Fruit fly (Drosophila melanogaster) whole organism, wandering third instar larva: Measurements from ENCODE around the gene kni.

Experiments
- CG32264 ChIP-seq: fragments of 200-800 bp; sonication (Bioruptor generic); optimal IDR thresholded peaks from 2 replicates; lab custom pipeline; 2016; ENCODE audit warnings: missing biosample characterization, missing genetic modification characterization
- CG9705 ChIP-seq: fragments of 200-800 bp; sonication (Bioruptor generic); optimal IDR thresholded peaks from 2 replicates; lab custom pipeline; 2018; ENCODE audit warnings: missing biosample characterization, mild to moderate bottlenecking, missing genetic modification characterization
- CrebA ChIP-seq: fragments of 200-800 bp; sonication (Bioruptor generic); optimal IDR thresholded peaks from 2 replicates; lab custom pipeline; 2016; ENCODE audit warnings: missing biosample characterization, mild to moderate bottlenecking, missing genetic modification characterization, borderline replicate concordance
- GATAd ChIP-seq: sonication (Bioruptor generic); optimal IDR thresholded peaks from 2 replicates; lab custom pipeline; 2016; ENCODE audit warnings: missing biosample characterization, missing genetic modification characterization
- HLH106 ChIP-seq: fragments of 200-800 bp; optimal IDR thresholded peaks from 3 replicates; lab custom pipeline; 2019; ENCODE audit warnings: missing biosample characterization, mild to moderate bottlenecking, missing genetic modification characterization, moderate library complexity
- Hnf4 ChIP-seq: fragments of 200-800 bp; sonication (Bioruptor generic); optimal IDR thresholded peaks from 2 replicates; lab custom pipeline; 2016; ENCODE audit warnings: missing biosample characterization, mild to moderate bottlenecking, missing genetic modification characterization
- Hr78 ChIP-seq: fragments of >200 bp; optimal IDR thresholded peaks from 2 replicates; lab custom pipeline; 2017; ENCODE audit warnings: missing biosample characterization, missing genetic modification characterization
- Hr83 ChIP-seq: fragments of 200-300 bp; sonication (Bioruptor generic); optimal IDR thresholded peaks from 2 replicates; lab custom pipeline; 2016; ENCODE audit warnings: missing biosample characterization, mild to moderate bottlenecking, missing genetic modification characterization, moderate library complexity; ENCODE audit not compliant: poor library complexity, severe bottlenecking
- Jra ChIP-seq: sonication (Bioruptor generic); optimal IDR thresholded peaks from 2 replicates; lab custom pipeline; 2016; ENCODE audit warnings: missing biosample characterization, missing genetic modification characterization
- Mio ChIP-seq: sonication (Bioruptor generic); optimal IDR thresholded peaks from 2 replicates; lab custom pipeline; 2016; ENCODE audit warnings: missing biosample characterization, missing genetic modification characterization
- Myc ChIP-seq: fragments of >200 bp; optimal IDR thresholded peaks from 2 replicates; lab custom pipeline; 2017
- N ChIP-seq: fragments of >200 bp; optimal IDR thresholded peaks from 2 replicates; lab custom pipeline; 2018; ENCODE audit warnings: missing biosample characterization, missing external identifiers, missing genetic modification characterization
- OdsH ChIP-seq: fragments of 200-800 bp; sonication (Bioruptor generic); optimal IDR thresholded peaks from 2 replicates; lab custom pipeline; 2016; ENCODE audit warnings: missing biosample characterization, mild to moderate bottlenecking, missing genetic modification characterization
- Rel ChIP-seq, 2 experiments: fragments of 200-800 bp; sonication (Bioruptor generic) in 1 of 2; optimal IDR thresholded peaks; 2 replicates in 1 of 2; 3 replicates in 1 of 2; lab custom pipeline; 2016 to 2019; ENCODE audit warnings: mild to moderate bottlenecking in 2 of 2, missing biosample characterization in 2 of 2, missing genetic modification characterization in 2 of 2, moderate library complexity in 1 of 2
- Sp1 ChIP-seq: fragments of 200-800 bp; sonication (Bioruptor generic); optimal IDR thresholded peaks from 3 replicates; lab custom pipeline; 2019; ENCODE audit warnings: missing biosample characterization, mild to moderate bottlenecking, missing genetic modification characterization, moderate library complexity
- Vsx2 ChIP-seq: fragments of 200-300, 225-300 bp; sonication (Bioruptor generic); optimal IDR thresholded peaks from 2 replicates; lab custom pipeline; 2018; ENCODE audit warnings: missing biosample characterization, missing genetic modification characterization; ENCODE audit not compliant: partially characterized antibody
- br ChIP-seq: fragments of 200-800 bp; sonication (Bioruptor generic); optimal IDR thresholded peaks from 2 replicates; lab custom pipeline; 2016; ENCODE audit warnings: missing biosample characterization, missing genetic modification characterization
- dmrt93B ChIP-seq: fragments of 200-800 bp; sonication (Bioruptor generic); optimal IDR thresholded peaks from 2 replicates; lab custom pipeline; 2018; ENCODE audit warnings: missing biosample characterization, mild to moderate bottlenecking, missing genetic modification characterization
- dsf ChIP-seq: sonication (Bioruptor generic); optimal IDR thresholded peaks from 2 replicates; lab custom pipeline; 2016; ENCODE audit warnings: missing biosample characterization, missing genetic modification characterization, borderline replicate concordance
- ey ChIP-seq: fragments of 200-800 bp; sonication (Bioruptor generic); optimal IDR thresholded peaks from 2 replicates; lab custom pipeline; 2016; ENCODE audit warnings: missing biosample characterization, missing genetic modification characterization
- foxo ChIP-seq, 2 experiments: fragments of 200-800 bp; sonication (Bioruptor generic); optimal IDR thresholded peaks; 2 replicates in 1 of 2; 3 replicates in 1 of 2; lab custom pipeline; 2016 to 2017; ENCODE audit warnings: missing biosample characterization in 2 of 2, missing genetic modification characterization in 2 of 2
- fru ChIP-seq: fragments of 200-800 bp; sonication (Bioruptor generic); optimal IDR thresholded peaks from 3 replicates; lab custom pipeline; 2016; ENCODE audit warnings: missing biosample characterization, mild to moderate bottlenecking, missing genetic modification characterization
- h ChIP-seq: fragments of 200-800 bp; sonication (Bioruptor generic); optimal IDR thresholded peaks from 3 replicates; lab custom pipeline; 2016; ENCODE audit warnings: missing biosample characterization, mild to moderate bottlenecking, missing genetic modification characterization
- jim ChIP-seq: fragments of 175-275, 200-325 bp; sonication (Bioruptor generic); optimal IDR thresholded peaks from 2 replicates; lab custom pipeline; 2016; ENCODE audit warnings: missing biosample characterization, mild to moderate bottlenecking, missing genetic modification characterization
- lola ChIP-seq: fragments of >200 bp; optimal IDR thresholded peaks from 2 replicates; lab custom pipeline; 2017; ENCODE audit warnings: missing biosample characterization, missing genetic modification characterization
- pan ChIP-seq: fragments of >200 bp; optimal IDR thresholded peaks from 2 replicates; lab custom pipeline; 2017
- psq ChIP-seq: fragments of 200-800 bp; sonication (Bioruptor generic); optimal IDR thresholded peaks from 3 replicates; lab custom pipeline; 2017; ENCODE audit warnings: missing biosample characterization, mild to moderate bottlenecking, missing genetic modification characterization, moderate library complexity
- rgr ChIP-seq: fragments of 200-800 bp; sonication (Bioruptor generic); optimal IDR thresholded peaks from 3 replicates; lab custom pipeline; 2016; ENCODE audit warnings: missing biosample characterization, mild to moderate bottlenecking, missing genetic modification characterization
- sage ChIP-seq: fragments of 200-800 bp; sonication (Bioruptor generic); optimal IDR thresholded peaks from 2 replicates; lab custom pipeline; 2016; ENCODE audit warnings: missing biosample characterization, mild to moderate bottlenecking, missing genetic modification characterization
- sv ChIP-seq: fragments of 200-800 bp; sonication (Bioruptor generic); optimal IDR thresholded peaks from 3 replicates; lab custom pipeline; 2016; ENCODE audit warnings: missing biosample characterization, missing genetic modification characterization
- woc ChIP-seq: sonication (Bioruptor generic); optimal IDR thresholded peaks from 2 replicates; lab custom pipeline; 2016; ENCODE audit warnings: missing biosample characterization, mild to moderate bottlenecking, missing genetic modification characterization

Gene kni

dm6 chr3L:20688194-20688785 is 6.9 kb downstream of the kni start (continued):
- TF ChIP-seq fru (GFP tag; lab: Kevin White, UChicago), result peak; percentile 55
- TF ChIP-seq psq (GFP tag; lab: Kevin White, UChicago), result peak; percentile 37
- TF ChIP-seq h (GFP tag; lab: Kevin White, UChicago), result peak; percentile 20
- no peak for TF ChIP-seq CG32264 (GFP tag; lab: Kevin White, UChicago)
- no peak for TF ChIP-seq jim (GFP tag; lab: Kevin White, UChicago)
- TF ChIP-seq Vsx2 (GFP tag; lab: Kevin White, UChicago), result no peak
- no peak for TF ChIP-seq N (GFP tag; lab: Kevin White, UChicago)
- peak; percentile 25 for TF ChIP-seq HLH106 (tag; lab: Kevin White, UChicago)
- TF ChIP-seq pan (lab: Kevin White, UChicago), result no peak

dm6 chr3L:20687134-20687787 is 7.9 kb downstream of the kni start:
- TF ChIP-seq sv (GFP tag; lab: Kevin White, UChicago) (no peak), OdsH (peak; percentile 28), foxo (GFP tag; optimal IDR thresholded peaks at IDR 0.05; lab: Kevin White, UChicago) (peak in 1 of 2 experiments; percentile 7), rgr (GFP tag; lab: Kevin White, UChicago) (peak; percentile 6), woc (GFP tag; lab: Kevin White, UChicago) (peak; percentile 37), Hnf4 (peak; percentile 4), Jra (GFP tag; lab: Kevin White, UChicago) (no peak), ey (GFP tag; lab: Kevin White, UChicago) (peak; percentile 43), h (GFP tag; lab: Kevin White, UChicago) (peak; percentile 26), fru (GFP tag; lab: Kevin White, UChicago) (peak; percentile 33), pan (lab: Kevin White, UChicago) (no peak), jim (GFP tag; lab: Kevin White, UChicago) (no peak)

- TF ChIP-seq Hnf4 (no peak), Mio (no peak), CG9705 (no peak), dmrt93B (GFP tag; lab: Kevin White, UChicago) (no peak), Vsx2 (GFP tag; lab: Kevin White, UChicago) (no peak), N (GFP tag; lab: Kevin White, UChicago) (no peak), br (GFP tag; lab: Kevin White, UChicago) (no peak), ey (GFP tag; lab: Kevin White, UChicago) (no peak), fru (GFP tag; lab: Kevin White, UChicago) (no peak)
Observed at dm6 chr3L:20685079-20685478, 10.1 kb downstream of the kni start.

- TF ChIP-seq OdsH (no peak), Vsx2 (GFP tag; lab: Kevin White, UChicago) (no peak), sv (GFP tag; lab: Kevin White, UChicago) (no peak), psq (GFP tag; lab: Kevin White, UChicago) (no peak), lola (GFP tag; lab: Kevin White, UChicago) (no peak), pan (lab: Kevin White, UChicago) (no peak), Jra (GFP tag; lab: Kevin White, UChicago) (no peak), dsf (GFP tag; lab: Kevin White, UChicago) (no peak), Rel (GFP tag; optimal IDR thresholded peaks at IDR 0.05; lab: Kevin White, UChicago) (no peak), Rel (tag; optimal IDR thresholded peaks at IDR 0.05; lab: Kevin White, UChicago) (no peak), jim (GFP tag; lab: Kevin White, UChicago) (no peak), Sp1 (GFP tag; lab: Kevin White, UChicago) (no peak), Hr83 (GFP tag; lab: Kevin White, UChicago) (no peak), ey (GFP tag; lab: Kevin White, UChicago) (no peak), br (GFP tag; lab: Kevin White, UChicago) (no peak), fru (GFP tag; lab: Kevin White, UChicago) (no peak)
Observed at dm6 chr3L:20676468-20676867, 18.7 kb downstream of the kni start.

dm6 chr3L:20673870-20674269 is 21.3 kb downstream of the kni start:
- no peak for TF ChIP-seq sage (GFP tag; lab: Kevin White, UChicago)
- no peak for TF ChIP-seq Rel (GFP tag; optimal IDR thresholded peaks at IDR 0.05; lab: Kevin White, UChicago)
- TF ChIP-seq Rel (tag; optimal IDR thresholded peaks at IDR 0.05; lab: Kevin White, UChicago), result no peak
- TF ChIP-seq Hr83 (GFP tag; lab: Kevin White, UChicago), result no peak
- TF ChIP-seq ey (GFP tag; lab: Kevin White, UChicago), result no peak
- no peak for TF ChIP-seq rgr (GFP tag; lab: Kevin White, UChicago)
- TF ChIP-seq Jra (GFP tag; lab: Kevin White, UChicago), result no peak
- no peak for TF ChIP-seq dsf (GFP tag; lab: Kevin White, UChicago)
- TF ChIP-seq dmrt93B (GFP tag; lab: Kevin White, UChicago), result no peak
- TF ChIP-seq GATAd, result no peak
- no peak for TF ChIP-seq Vsx2 (GFP tag; lab: Kevin White, UChicago)
- no peak for TF ChIP-seq CG32264 (GFP tag; lab: Kevin White, UChicago)
- TF ChIP-seq lola (GFP tag; lab: Kevin White, UChicago), result no peak
- no peak for TF ChIP-seq CrebA (GFP tag; lab: Kevin White, UChicago)
- TF ChIP-seq Hr78 (GFP tag; lab: Kevin White, UChicago), result no peak
- TF ChIP-seq Myc (lab: Kevin White, UChicago), result no peak
